Worm (Caenorhabditis elegans): Measurements from ENCODE around the gene hip-1.

Gene hip-1

DNA sequence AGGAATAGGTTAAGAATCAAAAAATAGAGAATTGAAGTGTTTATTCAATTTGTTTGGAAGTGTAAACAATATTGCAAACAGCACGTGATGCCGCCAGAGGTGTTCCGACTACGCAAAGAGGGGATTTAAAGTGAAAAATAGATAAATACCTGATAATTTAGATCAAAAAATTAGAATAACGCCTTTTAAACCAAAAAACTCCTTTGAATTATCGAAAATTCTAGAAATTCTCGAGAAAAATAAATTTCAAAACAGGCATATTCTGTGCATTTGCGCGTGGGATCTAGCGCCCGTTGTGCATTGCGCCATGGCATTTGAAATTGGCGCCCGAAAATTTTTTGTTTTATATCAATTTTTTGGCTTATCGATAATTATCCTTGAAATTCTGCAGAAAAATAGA, at the start of gene hip-1:
TSS of gene hip-1 (minus strand) at position 225 of the 400 bp plus-strand sequence.
- peak; percentile 13 for TF ChIP-seq nfya-1 (tag; optimal IDR thresholded peaks at IDR 0.05)
- peak; percentile 28 for TF ChIP-seq unc-42 (tag; optimal IDR thresholded peaks at IDR 0.05)
- TF ChIP-seq pha-4 (tag; optimal IDR thresholded peaks at IDR 0.05), result no peak

DNA sequence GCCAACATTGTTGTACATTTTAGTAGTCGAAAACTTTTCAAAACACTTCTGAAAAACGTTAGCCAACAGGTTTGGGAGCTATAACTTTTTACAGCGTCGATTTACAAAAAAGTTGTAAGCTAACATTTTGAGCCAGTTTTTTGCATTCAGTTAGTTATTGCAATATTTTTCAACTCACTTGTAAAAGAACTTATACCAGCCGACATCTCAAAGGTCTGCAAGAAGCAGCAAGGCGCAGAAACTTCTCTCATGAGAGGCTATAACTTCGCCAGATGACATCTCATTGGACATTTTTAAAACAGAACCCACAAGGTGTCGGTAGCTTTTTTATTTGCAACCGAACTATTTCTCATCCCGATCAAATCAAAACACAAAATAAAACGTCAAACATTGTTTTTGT, 47.2 kb upstream of the hip-1 start:
- TF ChIP-seq ceh-2 (tag; optimal IDR thresholded peaks at IDR 0.05) (no peak), nfya-1 (tag; optimal IDR thresholded peaks at IDR 0.05) (no peak), syd-9 (tag; optimal IDR thresholded peaks at IDR 0.05) (no peak), npax-4 (tag; optimal IDR thresholded peaks at IDR 0.05) (no peak), ceh-31 (tag; optimal IDR thresholded peaks at IDR 0.05) (no peak), tbx-2 (tag; optimal IDR thresholded peaks at IDR 0.05) (no peak), K02D7.2 (tag; optimal IDR thresholded peaks at IDR 0.05) (no peak), ceh-48 (tag; optimal IDR thresholded peaks at IDR 0.05) (no peak), ref-2 (tag; optimal IDR thresholded peaks at IDR 0.05) (no peak), nhr-11 (tag; optimal IDR thresholded peaks at IDR 0.05) (no peak), C38D4.7 (GFP tag; optimal IDR thresholded peaks at IDR 0.05) (no peak), ahr-1 (tag; optimal IDR thresholded peaks at IDR 0.05) (no peak), fkh-6 (tag; optimal IDR thresholded peaks at IDR 0.05) (no peak), ztf-16 (tag; optimal IDR thresholded peaks at IDR 0.05) (no peak), unc-3 (GFP tag; conservative IDR thresholded peaks at IDR 0.05) (no peak), unc-3 (tag; optimal IDR thresholded peaks at IDR 0.05) (no peak), fkh-10 (GFP tag; optimal IDR thresholded peaks at IDR 0.05) (no peak)

DNA sequence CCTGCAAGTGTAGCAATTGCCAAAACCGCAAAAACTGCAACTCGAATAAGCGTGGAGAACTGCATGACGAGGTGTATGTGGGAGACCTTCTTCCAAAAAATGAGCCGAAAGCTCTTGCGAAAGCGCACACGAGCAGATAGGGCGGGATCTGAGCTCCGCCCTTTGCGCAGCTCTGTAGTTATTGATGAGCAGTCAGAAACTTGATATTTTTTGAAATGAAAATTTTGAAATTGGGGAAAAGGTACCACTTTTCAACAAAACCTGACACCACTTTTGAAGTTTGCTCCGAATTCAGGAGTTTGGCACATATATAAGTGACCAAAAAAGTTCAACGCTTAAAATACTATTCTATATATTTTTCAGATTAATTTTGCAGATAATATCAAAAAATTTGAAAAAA, 45.4 kb upstream of the hip-1 start, which contains the start of gene flp-15:
TSS of gene flp-15 (minus strand) at position 101 of the 400 bp plus-strand sequence.
- TF ChIP-seq ceh-31 (tag; optimal IDR thresholded peaks at IDR 0.05) (no peak), gmeb-2 (tag; optimal IDR thresholded peaks at IDR 0.05) (no peak), ceh-24 (tag; optimal IDR thresholded peaks at IDR 0.05) (no peak), ceh-30 (tag; optimal IDR thresholded peaks at IDR 0.05) (no peak), C08G9.2 (tag; optimal IDR thresholded peaks at IDR 0.05) (no peak), ztf-16 (tag; optimal IDR thresholded peaks at IDR 0.05) (no peak), K09A11.1 (tag; optimal IDR thresholded peaks at IDR 0.05; ENCODE audit: insufficient read depth) (no peak), odd-2 (tag; optimal IDR thresholded peaks at IDR 0.05) (no peak), hlh-8 (tag; optimal IDR thresholded peaks at IDR 0.05) (no peak), npax-4 (tag; optimal IDR thresholded peaks at IDR 0.05) (no peak), pat-9 (tag; optimal IDR thresholded peaks at IDR 0.05) (no peak), ceh-45 (GFP tag; IDR thresholded peaks at IDR 0.05) (no peak), ahr-1 (tag; optimal IDR thresholded peaks at IDR 0.05) (no peak), sdc-2 (tag; optimal IDR thresholded peaks at IDR 0.05) (no peak), hlh-13 (GFP tag; optimal IDR thresholded peaks at IDR 0.05) (no peak), pag-3 (tag; optimal IDR thresholded peaks at IDR 0.05; ENCODE audit: borderline replicate concordance) (no peak)

DNA sequence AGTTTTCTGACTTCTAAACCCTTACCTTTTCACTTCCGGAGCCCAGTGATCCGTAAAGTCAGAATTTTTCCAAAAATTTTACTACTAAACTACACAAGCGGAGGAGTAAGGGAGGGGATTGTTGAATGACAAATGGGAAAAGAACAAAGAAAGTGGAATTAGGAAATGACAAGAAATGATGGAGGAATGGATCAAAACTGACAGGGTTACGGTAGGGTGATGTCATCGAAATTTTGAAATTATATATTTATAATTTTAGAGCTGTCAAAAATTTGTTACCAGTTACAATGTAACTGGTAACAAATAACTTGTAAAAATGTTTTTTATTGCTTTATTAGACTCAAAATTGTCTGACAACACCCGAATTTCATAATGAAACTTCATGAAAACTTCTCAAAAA, 44.1 kb upstream of the hip-1 start:
- no peak for TF ChIP-seq zip-5 (tag; optimal IDR thresholded peaks at IDR 0.05)
- TF ChIP-seq tbx-7 (tag; optimal IDR thresholded peaks at IDR 0.05), result no peak
- no peak for TF ChIP-seq ceh-18 (tag; optimal IDR thresholded peaks at IDR 0.05)
- TF ChIP-seq ttx-3 (tag; optimal IDR thresholded peaks at IDR 0.05), result no peak
- TF ChIP-seq fax-1 (tag; optimal IDR thresholded peaks at IDR 0.05), result no peak
- no peak for TF ChIP-seq ceh-2 (tag; optimal IDR thresholded peaks at IDR 0.05)
- no peak for TF ChIP-seq unc-86 (tag; optimal IDR thresholded peaks at IDR 0.05)
- TF ChIP-seq ceh-34 (tag; optimal IDR thresholded peaks at IDR 0.05), result no peak
- no peak for TF ChIP-seq madf-2 (tag; optimal IDR thresholded peaks at IDR 0.05)
- no peak for TF ChIP-seq elt-2 (tag; optimal IDR thresholded peaks at IDR 0.05)
- TF ChIP-seq pros-1 (tag; optimal IDR thresholded peaks at IDR 0.05), result no peak
- no peak for TF ChIP-seq fkh-6 (tag; optimal IDR thresholded peaks at IDR 0.05)
- no peak for TF ChIP-seq ref-2 (tag; optimal IDR thresholded peaks at IDR 0.05)
- no peak for TF ChIP-seq ceh-45 (GFP tag; IDR thresholded peaks at IDR 0.05)
- no peak for TF ChIP-seq ceh-22 (tag; optimal IDR thresholded peaks at IDR 0.05)
- TF ChIP-seq ceh-14 (tag; optimal IDR thresholded peaks at IDR 0.05), result no peak
- no peak for TF ChIP-seq odd-2 (tag; optimal IDR thresholded peaks at IDR 0.05)
- no peak for TF ChIP-seq pha-2 (tag; optimal IDR thresholded peaks at IDR 0.05)
